Worm (Caenorhabditis elegans) whole organism, mixed stage, embryonic: ENCODE data around the gene F44A6.3.

Experiments used
- flh-1 ChIP-seq: fragments of 200-800 bp; sonication (Bioruptor generic); optimal IDR thresholded peaks from 2 replicates; lab custom pipeline; 2018; ENCODE audit warnings: mild to moderate bottlenecking, missing genetic modification characterization, moderate library complexity, missing compliant biosample characterization
- pha-4 ChIP-seq: fragments of 150-350 bp; optimal IDR thresholded peaks from 2 replicates; lab custom pipeline; 2018; ENCODE audit warnings: missing biosample characterization, missing genetic modification reagents, missing genetic modification characterization
- snpc-4 ChIP-seq: fragments of 150-350 bp; optimal IDR thresholded peaks from 2 replicates; lab custom pipeline; 2014; ENCODE audit warnings: missing biosample characterization, missing genetic modification characterization

- TF ChIP-seq snpc-4 = no peak
- no peak for TF ChIP-seq pha-4 (tag; lab: Kevin White, UChicago)
- no peak for TF ChIP-seq flh-1 (GFP tag; lab: Kevin White, UChicago)
These were observed 41.5 kb downstream of the F44A6.3 start for ce11 chrX:10254068-10254467.
